Worm (Caenorhabditis elegans) whole organism, midembryonic: ENCODE results near the gene elo-6.

Experiments used
- cog-1 ChIP-seq: sonication (generic microtip); optimal IDR thresholded peaks from 2 replicates; lab custom pipeline; 2016; ENCODE audit warnings: missing genetic modification characterization, missing compliant biosample characterization
- ref-1 ChIP-seq: fragments of 200-800 bp; sonication (Bioruptor generic); conservative IDR thresholded peaks from 2 replicates; pipeline ENCODE4 v1.3.6; 2022; ENCODE audit warnings: missing genetic modification reagents, missing genetic modification characterization, missing compliant biosample characterization
- ztf-29 ChIP-seq: fragments of 200-800 bp; sonication (Bioruptor generic); IDR thresholded peaks from 2 replicates; pipeline ENCODE4 v1.3.6; 2022; ENCODE audit warnings: missing genetic modification reagents, missing genetic modification characterization, missing compliant biosample characterization

ce11 chrIV:5374321-5374720 is 14.0 kb downstream of the elo-6 start:
- TF ChIP-seq ref-1 (no peak), ztf-29 (GFP tag; lab: Robert Waterston, UW) (no peak), cog-1 (tag; lab: Kevin White, UChicago) (no peak)
